Worm (Caenorhabditis elegans) whole organism, L1 larva: Measurements from ENCODE around the gene tpst-1.
A peak's percentile ranks its signal among the peaks of the same experiment; 100 is the strongest.

Source experiments
- C16A3.4 ChIP-seq: fragments of 150-350 bp; optimal IDR thresholded peaks from 2 replicates; lab custom pipeline; 2014; ENCODE audit warnings: missing biosample characterization, missing genetic modification characterization
- C34B4.2 ChIP-seq: sonication (generic microtip); optimal IDR thresholded peaks from 2 replicates; lab custom pipeline; 2017; ENCODE audit warnings: mild to moderate bottlenecking, missing genetic modification characterization, missing compliant biosample characterization
- Y116A8C.19 ChIP-seq: sonication (generic microtip); optimal IDR thresholded peaks from 2 replicates; lab custom pipeline; 2016; ENCODE audit warnings: missing compliant biosample characterization, missing genetic modification characterization, borderline replicate concordance
- alr-1 ChIP-seq: fragments of 200-800 bp; sonication (Bioruptor generic); optimal IDR thresholded peaks from 2 replicates; lab custom pipeline; 2018; ENCODE audit warnings: borderline replicate concordance, mild to moderate bottlenecking, missing genetic modification characterization, missing compliant biosample characterization
- aly-2 ChIP-seq: fragments of 150-350 bp; optimal IDR thresholded peaks from 2 replicates; lab custom pipeline; 2014; ENCODE audit warnings: missing biosample characterization, missing genetic modification characterization
- ceh-63 ChIP-seq: fragments of 200-800 bp; sonication (Bioruptor generic); optimal IDR thresholded peaks from 2 replicates; lab custom pipeline; 2018; ENCODE audit warnings: mild to moderate bottlenecking, missing genetic modification characterization, missing compliant biosample characterization
- ceh-82 ChIP-seq, 3 experiments: fragments of 150-350 bp in 1 of 3; sonication (generic microtip) in 2 of 3; optimal IDR thresholded peaks; 2 replicates each; lab custom pipeline; 2014 to 2017; ENCODE audit warnings: missing biosample characterization in 3 of 3, missing genetic modification characterization in 3 of 3
- ceh-88 ChIP-seq: fragments of 200-800 bp; sonication (Bioruptor generic); IDR thresholded peaks from 2 replicates; pipeline ENCODE4 v1.3.6; 2022; ENCODE audit warnings: missing genetic modification characterization, missing compliant biosample characterization
- ceh-90 ChIP-seq: sonication (generic microtip); optimal IDR thresholded peaks from 2 replicates; lab custom pipeline; 2016; ENCODE audit warnings: missing genetic modification characterization, missing compliant biosample characterization
- dpl-1 ChIP-seq, 3 experiments: fragments of 150-350 bp in 2 of 3; sonication (generic microtip) in 1 of 3; optimal IDR thresholded peaks; 2 replicates each; lab custom pipeline; 2014 to 2017; ENCODE audit warnings: missing biosample characterization in 3 of 3, missing genetic modification characterization in 3 of 3, missing genetic modification reagents in 3 of 3
- dsc-1 ChIP-seq: sonication (generic microtip); optimal IDR thresholded peaks from 2 replicates; lab custom pipeline; 2016; ENCODE audit warnings: mild to moderate bottlenecking, missing genetic modification characterization, missing compliant biosample characterization
- efl-1 ChIP-seq, 4 experiments: fragments of 150-350 bp; optimal IDR thresholded peaks in 3 of 4; peaks in 1 of 4; 1 replicate in 1 of 4; 2 replicates in 3 of 4; lab custom pipeline; 2014; ENCODE audit warnings: missing biosample characterization in 2 of 4, missing genetic modification characterization in 2 of 4, missing genetic modification reagents in 2 of 4
- efl-3 ChIP-seq: fragments of 200-800 bp; sonication (Bioruptor generic); optimal IDR thresholded peaks from 2 replicates; lab custom pipeline; 2018; ENCODE audit warnings: mild to moderate bottlenecking, missing genetic modification characterization, missing compliant biosample characterization
- egl-13 ChIP-seq: sonication (generic microtip); optimal IDR thresholded peaks from 2 replicates; lab custom pipeline; 2016; ENCODE audit warnings: missing genotype, missing genetic modification reagents, missing genetic modification characterization, missing compliant biosample characterization
- elt-2 ChIP-seq: sonication (generic microtip); optimal IDR thresholded peaks from 2 replicates; lab custom pipeline; 2016; ENCODE audit warnings: missing genetic modification characterization, mild to moderate bottlenecking, inconsistent platforms, missing compliant biosample characterization, missing genetic modification reagents
- elt-3 ChIP-seq, 6 experiments: fragments of 150-350 bp in 1 of 6; sonication (generic microtip); optimal IDR thresholded peaks; 2 replicates each; lab custom pipeline; 2017 to 2018; ENCODE audit warnings: missing biosample characterization in 6 of 6, missing genetic modification characterization in 6 of 6, inconsistent platforms in 1 of 6
- fkh-10 ChIP-seq: sonication (generic microtip); optimal IDR thresholded peaks from 2 replicates; lab custom pipeline; 2017; ENCODE audit warnings: missing biosample characterization, missing genetic modification reagents, missing genetic modification characterization
- fkh-4 ChIP-seq: sonication (generic microtip); optimal IDR thresholded peaks from 2 replicates; lab custom pipeline; 2016; ENCODE audit warnings: missing compliant biosample characterization, missing genetic modification characterization, borderline replicate concordance
- fkh-8 ChIP-seq: sonication (generic microtip); optimal IDR thresholded peaks from 2 replicates; lab custom pipeline; 2016; ENCODE audit warnings: mild to moderate bottlenecking, missing genetic modification characterization, missing compliant biosample characterization
- grh-1 ChIP-seq: fragments of 200-800 bp; sonication (Bioruptor generic); IDR thresholded peaks from 2 replicates; pipeline ENCODE4 v1.3.6; 2022; ENCODE audit warnings: missing genetic modification reagents, missing genetic modification characterization, missing compliant biosample characterization
- hlh-17 ChIP-seq: fragments of 200-800 bp; sonication (Bioruptor generic); optimal IDR thresholded peaks from 2 replicates; lab custom pipeline; 2018; ENCODE audit warnings: missing genetic modification characterization, mild to moderate bottlenecking, missing compliant biosample characterization, moderate library complexity, borderline replicate concordance
- hlh-4 ChIP-seq: sonication (generic microtip); optimal IDR thresholded peaks from 2 replicates; lab custom pipeline; 2016; ENCODE audit warnings: mild to moderate bottlenecking, missing genetic modification characterization, missing compliant biosample characterization
- hpl-2 ChIP-seq: fragments of 150-350 bp; optimal IDR thresholded peaks from 2 replicates; lab custom pipeline; 2014; ENCODE audit warnings: missing biosample characterization, missing genetic modification reagents, missing genetic modification characterization
- irx-1 ChIP-seq: sonication (generic microtip); optimal IDR thresholded peaks from 2 replicates; lab custom pipeline; 2016; ENCODE audit warnings: missing genetic modification characterization, missing compliant biosample characterization
- jun-1 ChIP-seq: fragments of 150-350 bp; optimal IDR thresholded peaks from 2 replicates; lab custom pipeline; 2014; ENCODE audit warnings: missing biosample characterization, missing genetic modification reagents, missing genetic modification characterization
- lin-15B ChIP-seq: fragments of 150-350 bp; sonication (generic microtip); optimal IDR thresholded peaks from 3 replicates; lab custom pipeline; 2014; ENCODE audit warnings: missing biosample characterization, missing genetic modification characterization
- lin-39 ChIP-seq: fragments of 150-350 bp; optimal IDR thresholded peaks from 2 replicates; lab custom pipeline; 2014; ENCODE audit warnings: missing biosample characterization, missing genetic modification reagents, missing genetic modification characterization
- mab-9 ChIP-seq: fragments of 200-800 bp; sonication (Bioruptor generic); IDR thresholded peaks from 2 replicates; pipeline ENCODE4 v1.3.6; 2022; ENCODE audit warnings: missing genetic modification reagents, missing genetic modification characterization, missing compliant biosample characterization
- mdl-1 ChIP-seq, 2 experiments: fragments of 150-350 bp; optimal IDR thresholded peaks; 2 replicates each; lab custom pipeline; 2014 to 2017; ENCODE audit warnings: missing biosample characterization in 2 of 2, missing genetic modification characterization in 2 of 2, inconsistent platforms in 1 of 2
- mep-1 ChIP-seq: fragments of 150-350 bp; optimal IDR thresholded peaks from 2 replicates; lab custom pipeline; 2014; ENCODE audit warnings: missing biosample characterization, missing genetic modification characterization
- nhr-11 ChIP-seq: fragments of 150-350 bp; optimal IDR thresholded peaks from 2 replicates; lab custom pipeline; 2014; ENCODE audit warnings: missing biosample characterization, missing genetic modification characterization
- nhr-19 ChIP-seq: fragments of 200-800 bp; sonication (Bioruptor generic); conservative IDR thresholded peaks from 2 replicates; pipeline ENCODE4 v1.3.6; 2022; ENCODE audit warnings: missing genetic modification characterization, missing compliant biosample characterization
- nhr-20 ChIP-seq: sonication (generic microtip); optimal IDR thresholded peaks from 2 replicates; lab custom pipeline; 2016; ENCODE audit warnings: mild to moderate bottlenecking, missing genetic modification characterization, missing compliant biosample characterization
- nhr-237 ChIP-seq: fragments of 150-350 bp; optimal IDR thresholded peaks from 2 replicates; lab custom pipeline; 2014; ENCODE audit warnings: missing biosample characterization, missing genetic modification characterization
- nhr-47 ChIP-seq: sonication (generic microtip); optimal IDR thresholded peaks from 2 replicates; lab custom pipeline; 2016; ENCODE audit warnings: mild to moderate bottlenecking, missing genetic modification characterization, moderate library complexity, missing compliant biosample characterization
- nhr-71 ChIP-seq: sonication (generic microtip); optimal IDR thresholded peaks from 2 replicates; lab custom pipeline; 2016; ENCODE audit warnings: mild to moderate bottlenecking, missing genetic modification characterization, moderate library complexity, missing compliant biosample characterization
- nhr-76 ChIP-seq: sonication (generic microtip); optimal IDR thresholded peaks from 2 replicates; lab custom pipeline; 2017; ENCODE audit warnings: missing biosample characterization, missing genetic modification characterization
- nhr-84 ChIP-seq: sonication (generic microtip); optimal IDR thresholded peaks from 2 replicates; lab custom pipeline; 2017; ENCODE audit warnings: missing biosample characterization, missing genetic modification characterization
- nhr-85 ChIP-seq: sonication (generic microtip); peaks from one replicate; lab custom pipeline; 2016; ENCODE audit warnings: missing genetic modification characterization, inconsistent platforms, missing compliant biosample characterization
- nhr-90 ChIP-seq: sonication (generic microtip); optimal IDR thresholded peaks from 2 replicates; lab custom pipeline; 2016; ENCODE audit warnings: mild to moderate bottlenecking, missing genetic modification characterization, missing compliant biosample characterization; ENCODE audit not compliant: poor library complexity
- pag-3 ChIP-seq: sonication (generic microtip); optimal IDR thresholded peaks from 2 replicates; lab custom pipeline; 2017; ENCODE audit warnings: missing genetic modification characterization, mild to moderate bottlenecking, missing compliant biosample characterization, antibody characterized with exemption, borderline replicate concordance; ENCODE audit not compliant: insufficient read depth
- pax-3 ChIP-seq: fragments of 200-800 bp; sonication (Bioruptor generic); optimal IDR thresholded peaks from 2 replicates; lab custom pipeline; 2018; ENCODE audit warnings: mild to moderate bottlenecking, missing genetic modification characterization, moderate library complexity, missing compliant biosample characterization
- pqm-1 ChIP-seq: sonication (generic microtip); optimal IDR thresholded peaks from 3 replicates; lab custom pipeline; 2017; ENCODE audit warnings: missing biosample characterization, missing genetic modification characterization
- rnt-1 ChIP-seq: sonication (generic microtip); optimal IDR thresholded peaks from 2 replicates; lab custom pipeline; 2016; ENCODE audit warnings: mild to moderate bottlenecking, missing genetic modification characterization, moderate library complexity, missing compliant biosample characterization
- skn-1 ChIP-seq: fragments of 150-350 bp; optimal IDR thresholded peaks from 2 replicates; lab custom pipeline; 2014; ENCODE audit warnings: missing biosample characterization, missing genetic modification characterization
- snpc-4 ChIP-seq: fragments of 150-350 bp; optimal IDR thresholded peaks from 2 replicates; lab custom pipeline; 2014; ENCODE audit warnings: missing biosample characterization, missing genetic modification characterization
- tbx-2 ChIP-seq: sonication (generic microtip); optimal IDR thresholded peaks from 2 replicates; lab custom pipeline; 2016; ENCODE audit warnings: missing genetic modification characterization, missing compliant biosample characterization
- unc-62 ChIP-seq: fragments of 150-350 bp; optimal IDR thresholded peaks from 2 replicates; lab custom pipeline; 2014; ENCODE audit warnings: missing biosample characterization, missing genetic modification reagents, missing genetic modification characterization
- unc-98 ChIP-seq: fragments of 200-800 bp; sonication (Bioruptor generic); IDR thresholded peaks from 2 replicates; pipeline ENCODE4 v1.3.6; 2022; ENCODE audit warnings: missing genetic modification characterization, missing compliant biosample characterization

The tpst-1 gene

DNA sequence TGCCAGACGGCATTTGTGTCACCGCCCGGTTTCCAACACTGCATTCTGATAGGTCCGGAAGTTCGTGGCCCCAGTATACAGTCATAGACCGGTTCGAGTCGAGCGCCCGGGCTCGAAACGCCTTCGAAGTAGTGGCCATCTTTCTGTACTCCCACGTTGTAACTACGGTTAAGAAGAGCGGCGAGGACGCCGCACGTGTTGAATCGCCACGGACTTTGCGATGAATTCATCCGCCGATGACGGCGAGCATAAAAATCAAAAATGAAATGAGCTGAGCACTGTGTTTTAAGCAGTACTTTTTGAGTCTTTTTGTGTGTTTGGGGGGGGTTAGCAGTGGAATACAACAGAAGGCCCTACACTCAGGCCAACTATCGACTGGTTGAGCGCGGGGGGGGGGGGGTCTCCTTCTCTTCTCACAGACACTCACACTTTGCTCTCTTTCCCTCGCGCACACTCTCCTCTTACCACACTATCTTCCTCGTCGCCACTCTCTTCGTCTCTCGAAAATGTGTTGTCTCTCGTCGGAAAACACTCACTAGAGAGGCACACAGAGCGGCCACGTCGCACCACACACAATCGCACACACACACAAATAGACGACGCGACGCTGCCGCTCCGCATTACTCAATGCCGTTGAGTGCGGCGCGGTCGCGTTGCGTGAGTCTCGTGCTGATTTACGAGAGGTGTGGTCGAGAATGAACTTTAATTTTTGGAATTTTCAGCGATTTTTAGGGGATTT lies 53.7 kb downstream of the tpst-1 start, which contains the start of gene epc-1:
epc-1 (minus strand) TSS at position 367 of the 739 bp plus-strand sequence.
- TF ChIP-seq nhr-20 (tag; lab: Kevin White, UChicago) = peak; percentile 96
- peak; percentile 83 for TF ChIP-seq rnt-1 (tag; lab: Kevin White, UChicago)
- peak in 1 of 2 experiments; percentile 98 for TF ChIP-seq mdl-1 (tag; optimal IDR thresholded peaks at IDR 0.05; lab: Kevin White, UChicago)
- TF ChIP-seq ceh-90 (tag; lab: Kevin White, UChicago) = no peak
- no peak for TF ChIP-seq alr-1 (tag; lab: Kevin White, UChicago)
- no peak for TF ChIP-seq hlh-17
- TF ChIP-seq skn-1 (tag; lab: Kevin White, UChicago) = peak; percentile 89
- TF ChIP-seq nhr-76 (tag; lab: Kevin White, UChicago) = peak; percentile 2
- peak; percentile 97 for TF ChIP-seq jun-1 (tag; lab: Kevin White, UChicago)
- peak; percentile 52 for TF ChIP-seq lin-39 (tag; lab: Kevin White, UChicago)
- TF ChIP-seq dsc-1 (tag; lab: Kevin White, UChicago) = peak; percentile 89
- no peak for TF ChIP-seq C34B4.2 (tag; lab: Kevin White, UChicago)
- TF ChIP-seq efl-1 (optimal IDR thresholded peaks at IDR 0.05; lab: Kevin White, UChicago) = peak; percentile 87 to 94
- TF ChIP-seq efl-1 (GFP tag; optimal IDR thresholded peaks at IDR 0.05 in 1 of 2; lab: Kevin White, UChicago) = peak; percentile 68 to 96
- TF ChIP-seq pag-3 = no peak
- peak; percentile 86 for TF ChIP-seq nhr-90 (tag; lab: Kevin White, UChicago)
- TF ChIP-seq fkh-4 = no peak
- TF ChIP-seq mep-1 = peak; percentile 90
- 0 out of 2 replicates have a peak, but pooled peaks have one; percentile 75 for TF ChIP-seq ceh-88 (GFP tag; lab: Robert Waterston, UW)
- TF ChIP-seq dpl-1 (GFP tag; optimal IDR thresholded peaks at IDR 0.05; lab: Kevin White, UChicago) = peak; percentile 70 to 73 (median 72)
- TF ChIP-seq nhr-237 (tag; lab: Kevin White, UChicago) = peak; percentile 75
- peak; percentile 64 for TF ChIP-seq elt-2 (tag; lab: Kevin White, UChicago)
- TF ChIP-seq nhr-19 (GFP tag; lab: Robert Waterston, UW) = peak; percentile 92
- TF ChIP-seq irx-1 (tag; lab: Kevin White, UChicago) = peak; percentile 79
- TF ChIP-seq egl-13 (tag; lab: Kevin White, UChicago) = peak; percentile 88
- peak; percentile 96 for TF ChIP-seq nhr-85
- TF ChIP-seq pax-3 (tag; lab: Kevin White, UChicago) = peak; percentile 81
- no peak; the same call in 1 of the 2 replicates for TF ChIP-seq unc-98
- no peak for TF ChIP-seq Y116A8C.19 (tag; lab: Kevin White, UChicago)
- TF ChIP-seq efl-3 (GFP tag; lab: Kevin White, UChicago) = peak; percentile 56
- TF ChIP-seq nhr-71 = peak; percentile 98
- TF ChIP-seq snpc-4 (tag; lab: Kevin White, UChicago) = peak; percentile 70
- peak; percentile 86 for TF ChIP-seq grh-1 (GFP tag; lab: Robert Waterston, UW)
- TF ChIP-seq hlh-4 = no peak
- TF ChIP-seq unc-62 = no peak
- peak; percentile 54 for TF ChIP-seq nhr-11
- peak; percentile 80 for TF ChIP-seq C16A3.4
- peak; percentile 94 to 96 (median 95) for TF ChIP-seq ceh-82 (tag; optimal IDR thresholded peaks at IDR 0.05; lab: Kevin White, UChicago)
- no peak for TF ChIP-seq nhr-84 (tag; lab: Kevin White, UChicago)
- TF ChIP-seq fkh-8 (tag; lab: Kevin White, UChicago) = peak; percentile 98
- TF ChIP-seq mab-9 (GFP tag; lab: Robert Waterston, UW) = peak; percentile 65; the same call in 1 of the 2 replicates
- peak; percentile 5 for TF ChIP-seq pqm-1 (tag; lab: Kevin White, UChicago)
- TF ChIP-seq nhr-47 = peak; percentile 94
- peak in 3 of 6 experiments; percentile 51 to 77 (median 73) for TF ChIP-seq elt-3 (tag; optimal IDR thresholded peaks at IDR 0.05; lab: Kevin White, UChicago)
- peak; percentile 72 for TF ChIP-seq lin-15B
- peak; percentile 85 for TF ChIP-seq fkh-10
- TF ChIP-seq aly-2 (tag; lab: Kevin White, UChicago) = no peak
- TF ChIP-seq tbx-2 (tag; lab: Kevin White, UChicago) = peak; percentile 96
- TF ChIP-seq hpl-2 (GFP tag; lab: Kevin White, UChicago) = peak; percentile 11
- TF ChIP-seq ceh-63 (GFP tag; lab: Kevin White, UChicago) = no peak
